Worm (Caenorhabditis elegans) whole organism, mixed stage, embryonic: Measurements from ENCODE around the gene Y66C5A.2.

Experiments used
- M03D4.4 ChIP-seq: sonication (generic microtip); optimal IDR thresholded peaks from 2 replicates; lab custom pipeline; 2017; ENCODE audit warnings: mild to moderate bottlenecking, missing genetic modification characterization, missing compliant biosample characterization
- bed-3 ChIP-seq: fragments of 200-800 bp; sonication (Bioruptor generic); optimal IDR thresholded peaks from 3 replicates; lab custom pipeline; 2018; ENCODE audit warnings: mild to moderate bottlenecking, missing genetic modification characterization, moderate library complexity, missing compliant biosample characterization
- blmp-1 ChIP-seq: fragments of 150-350 bp; optimal IDR thresholded peaks from 2 replicates; lab custom pipeline; 2014; ENCODE audit warnings: missing biosample characterization, missing genetic modification characterization
- ceh-39 ChIP-seq: fragments of 150-350 bp; optimal IDR thresholded peaks from 2 replicates; lab custom pipeline; 2014; ENCODE audit warnings: missing biosample characterization, missing genetic modification characterization
- ceh-43 ChIP-seq: fragments of 200-800 bp; sonication (Bioruptor generic); optimal IDR thresholded peaks from 2 replicates; lab custom pipeline; 2018; ENCODE audit warnings: mild to moderate bottlenecking, missing genetic modification characterization, moderate library complexity, missing compliant biosample characterization
- ceh-83 ChIP-seq: fragments of 200-800 bp; sonication (Bioruptor generic); optimal IDR thresholded peaks from 2 replicates; lab custom pipeline; 2018; ENCODE audit warnings: mild to moderate bottlenecking, missing genetic modification characterization, missing compliant biosample characterization
- ces-1 ChIP-seq: fragments of 150-350 bp; optimal IDR thresholded peaks from 2 replicates; lab custom pipeline; 2014; ENCODE audit warnings: missing biosample characterization, missing genetic modification reagents, missing genetic modification characterization
- cnd-1 ChIP-seq: fragments of 200-800 bp; sonication (Bioruptor generic); optimal IDR thresholded peaks from 2 replicates; lab custom pipeline; 2018; ENCODE audit warnings: mild to moderate bottlenecking, missing genetic modification characterization, missing compliant biosample characterization
- drap-1 ChIP-seq: fragments of 200-800 bp; sonication (Bioruptor generic); optimal IDR thresholded peaks from 3 replicates; lab custom pipeline; 2018; ENCODE audit warnings: mild to moderate bottlenecking, missing genetic modification characterization, missing compliant biosample characterization
- elt-1 ChIP-seq: sonication (generic microtip); optimal IDR thresholded peaks from 2 replicates; lab custom pipeline; 2017; ENCODE audit warnings: missing genetic modification characterization, mild to moderate bottlenecking, missing compliant biosample characterization, antibody characterized with exemption, moderate library complexity, borderline replicate concordance; ENCODE audit not compliant: insufficient read depth
- elt-3 ChIP-seq: fragments of 150-350 bp; optimal IDR thresholded peaks from 2 replicates; lab custom pipeline; 2014; ENCODE audit warnings: missing biosample characterization, missing genetic modification characterization
- flh-1 ChIP-seq: fragments of 200-800 bp; sonication (Bioruptor generic); optimal IDR thresholded peaks from 2 replicates; lab custom pipeline; 2018; ENCODE audit warnings: mild to moderate bottlenecking, missing genetic modification characterization, moderate library complexity, missing compliant biosample characterization
- ham-2 ChIP-seq: fragments of 200-800 bp; sonication (Bioruptor generic); optimal IDR thresholded peaks from 2 replicates; lab custom pipeline; 2018; ENCODE audit warnings: mild to moderate bottlenecking, missing genetic modification characterization, missing compliant biosample characterization
- hlh-1 ChIP-seq: fragments of 150-350 bp; optimal IDR thresholded peaks from 2 replicates; lab custom pipeline; 2014; ENCODE audit warnings: missing biosample characterization, missing genetic modification reagents, missing genetic modification characterization
- lin-13 ChIP-seq: fragments of 150-350 bp; optimal IDR thresholded peaks from 2 replicates; lab custom pipeline; 2014; ENCODE audit warnings: missing biosample characterization, missing genetic modification characterization
- lin-32 ChIP-seq: fragments of 200-800 bp; sonication (Bioruptor generic); optimal IDR thresholded peaks from 2 replicates; lab custom pipeline; 2018; ENCODE audit warnings: mild to moderate bottlenecking, missing genetic modification characterization, missing compliant biosample characterization
- lsy-2 ChIP-seq: fragments of 150-350 bp; optimal IDR thresholded peaks from 2 replicates; lab custom pipeline; 2014; ENCODE audit warnings: missing biosample characterization, missing genetic modification characterization
- mab-5 ChIP-seq: fragments of 150-350 bp; optimal IDR thresholded peaks from 2 replicates; lab custom pipeline; 2014; ENCODE audit warnings: missing biosample characterization, missing genetic modification characterization
- mls-2 ChIP-seq: sonication (generic microtip); optimal IDR thresholded peaks from 2 replicates; lab custom pipeline; 2016; ENCODE audit warnings: mild to moderate bottlenecking, missing genetic modification characterization, moderate library complexity, missing compliant biosample characterization
- nhr-12 ChIP-seq: fragments of 150-350 bp; optimal IDR thresholded peaks from 2 replicates; lab custom pipeline; 2014; ENCODE audit warnings: missing biosample characterization, missing genetic modification characterization
- nhr-237 ChIP-seq: fragments of 150-350 bp; optimal IDR thresholded peaks from 2 replicates; lab custom pipeline; 2014; ENCODE audit warnings: missing biosample characterization, missing genetic modification characterization
- nhr-76 ChIP-seq: sonication (generic microtip); optimal IDR thresholded peaks from 2 replicates; lab custom pipeline; 2017; ENCODE audit warnings: missing biosample characterization, missing genetic modification characterization
- sem-2 ChIP-seq: fragments of 200-800 bp; sonication (Bioruptor generic); optimal IDR thresholded peaks from 2 replicates; lab custom pipeline; 2018; ENCODE audit warnings: mild to moderate bottlenecking, missing genetic modification characterization, missing compliant biosample characterization
- snpc-4 ChIP-seq: fragments of 150-350 bp; optimal IDR thresholded peaks from 2 replicates; lab custom pipeline; 2014; ENCODE audit warnings: missing biosample characterization, missing genetic modification characterization
- sptf-1 ChIP-seq: sonication (generic microtip); optimal IDR thresholded peaks from 2 replicates; lab custom pipeline; 2017; ENCODE audit warnings: mild to moderate bottlenecking, missing genetic modification characterization, moderate library complexity, missing compliant biosample characterization
- tbx-8 ChIP-seq: fragments of 200-800 bp; sonication (Bioruptor generic); optimal IDR thresholded peaks from 2 replicates; lab custom pipeline; 2018; ENCODE audit warnings: mild to moderate bottlenecking, missing genetic modification characterization, moderate library complexity, missing compliant biosample characterization
- unc-120 ChIP-seq: sonication (generic microtip); optimal IDR thresholded peaks from 2 replicates; lab custom pipeline; 2017; ENCODE audit warnings: missing genetic modification characterization, missing compliant biosample characterization; ENCODE audit not compliant: poor library complexity, severe bottlenecking
- unc-39 ChIP-seq: fragments of 150-350 bp; optimal IDR thresholded peaks from 2 replicates; lab custom pipeline; 2014; ENCODE audit warnings: missing biosample characterization, missing genetic modification characterization
- unc-62 ChIP-seq: fragments of 150-350 bp; optimal IDR thresholded peaks from 2 replicates; lab custom pipeline; 2014; ENCODE audit warnings: missing biosample characterization, missing genetic modification reagents, missing genetic modification characterization
- zip-8 ChIP-seq: fragments of 150-350 bp; optimal IDR thresholded peaks from 2 replicates; lab custom pipeline; 2014; ENCODE audit warnings: missing biosample characterization, missing genetic modification characterization

Y66C5A.2 gene

DNA sequence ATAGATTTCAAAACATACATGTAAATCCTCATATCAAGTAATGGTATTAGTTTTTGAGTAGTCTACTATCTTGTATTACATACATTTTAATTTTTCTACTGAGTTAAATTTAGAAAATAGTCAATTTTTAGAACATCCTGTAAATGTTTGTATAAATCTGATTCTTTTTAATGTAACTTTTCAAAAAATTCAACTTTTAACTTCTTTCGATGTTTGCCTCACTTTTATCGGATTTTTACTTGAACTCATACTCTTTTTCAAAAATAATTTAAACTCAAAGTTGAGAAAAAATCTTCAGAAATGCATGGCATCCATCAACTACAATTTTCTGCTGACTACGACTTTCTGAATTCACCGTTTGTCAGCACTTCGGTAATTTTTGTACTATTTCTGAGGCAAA lies 4.0 kb downstream of the Y66C5A.2 start, which contains the start of gene M163.7:
Gene M163.7 (plus strand): TSS at position 301 of the 400 bp plus-strand sequence.
- TF ChIP-seq unc-120 (tag; lab: Kevin White, UChicago) (no peak), sem-2 (GFP tag; lab: Kevin White, UChicago) (no peak), hlh-1 (tag; lab: Kevin White, UChicago) (no peak), elt-1 (no peak), M03D4.4 (no peak), mls-2 (no peak)

DNA sequence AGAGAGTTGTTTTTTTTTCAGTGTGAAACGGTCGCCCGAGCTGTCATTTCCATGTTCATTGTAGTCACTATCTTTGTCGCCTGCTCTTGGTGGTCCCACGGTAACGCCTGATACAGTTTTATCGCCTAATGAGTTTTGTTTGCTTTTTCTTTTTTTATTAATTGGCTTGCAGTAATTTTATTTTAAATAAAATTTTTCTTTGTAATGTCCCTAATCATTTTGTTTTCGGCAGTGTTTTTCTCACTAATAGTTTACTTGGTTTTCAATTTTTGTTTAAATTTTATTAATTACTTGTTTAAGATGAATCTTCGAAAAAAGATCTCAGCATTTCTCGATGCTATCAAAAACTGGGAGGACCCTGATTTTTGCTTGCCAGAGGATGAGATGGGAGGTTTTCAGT lies 5.1 kb downstream of the Y66C5A.2 start, which contains the start of gene M163.22:
Gene M163.22 (plus strand): TSS at position 301 of the 400 bp plus-strand sequence.
- TF ChIP-seq tbx-8 (GFP tag; lab: Kevin White, UChicago) (no peak), sem-2 (GFP tag; lab: Kevin White, UChicago) (no peak), bed-3 (GFP tag; lab: Kevin White, UChicago) (no peak), lsy-2 (tag; lab: Kevin White, UChicago) (no peak), ceh-83 (GFP tag; lab: Kevin White, UChicago) (no peak), nhr-237 (tag; lab: Kevin White, UChicago) (no peak), snpc-4 (no peak), unc-120 (tag; lab: Kevin White, UChicago) (no peak), ceh-43 (GFP tag; lab: Kevin White, UChicago) (no peak), nhr-76 (tag; lab: Kevin White, UChicago) (no peak), nhr-12 (tag; lab: Kevin White, UChicago) (no peak), mab-5 (no peak)
- TF ChIP-seq, all 35 proteins: peak for 0

DNA sequence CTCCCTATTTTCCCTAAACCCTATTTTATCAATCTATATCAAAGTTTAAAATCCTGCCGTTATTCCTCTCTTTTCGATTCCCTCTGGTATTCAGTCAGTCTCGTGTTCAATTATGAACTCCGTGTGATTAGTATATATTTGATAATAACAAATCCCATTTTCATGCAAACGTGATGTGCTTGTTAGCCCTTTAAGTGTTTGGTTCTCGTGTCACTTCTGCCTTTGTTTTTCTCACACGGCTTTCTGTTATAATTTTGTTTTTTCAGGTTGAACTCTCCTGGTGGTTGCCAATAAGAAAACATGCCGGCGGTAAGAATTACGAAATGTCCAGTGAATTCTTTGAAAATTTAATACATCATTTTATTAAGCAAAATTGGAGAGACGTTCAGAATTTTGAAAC lies 6.0 kb downstream of the Y66C5A.2 start, which contains the start of gene M163.21:
Gene M163.21 (plus strand): TSS at position 301 of the 400 bp plus-strand sequence.
- no peak for TF ChIP-seq ham-2 (GFP tag; lab: Kevin White, UChicago)
- TF ChIP-seq sptf-1 (tag; lab: Kevin White, UChicago), result no peak
- TF ChIP-seq cnd-1 (tag; lab: Kevin White, UChicago), result no peak
- no peak for TF ChIP-seq blmp-1 (tag; lab: Kevin White, UChicago)
- TF ChIP-seq M03D4.4, result no peak
- no peak for TF ChIP-seq lin-32 (GFP tag; lab: Kevin White, UChicago)
- no peak for TF ChIP-seq bed-3 (GFP tag; lab: Kevin White, UChicago)
- no peak for TF ChIP-seq elt-1
- TF ChIP-seq ceh-39 (tag; lab: Kevin White, UChicago), result no peak
- TF ChIP-seq unc-39 (tag; lab: Kevin White, UChicago), result no peak
- TF ChIP-seq unc-120 (tag; lab: Kevin White, UChicago), result no peak
- TF ChIP-seq nhr-237 (tag; lab: Kevin White, UChicago), result no peak
- no peak for TF ChIP-seq elt-3 (tag; lab: Kevin White, UChicago)
- no peak for TF ChIP-seq hlh-1 (tag; lab: Kevin White, UChicago)
- no peak for TF ChIP-seq mab-5
- no peak for TF ChIP-seq nhr-12 (tag; lab: Kevin White, UChicago)
- no peak for TF ChIP-seq flh-1 (GFP tag; lab: Kevin White, UChicago)
- no peak for TF ChIP-seq zip-8 (tag; lab: Kevin White, UChicago)

DNA sequence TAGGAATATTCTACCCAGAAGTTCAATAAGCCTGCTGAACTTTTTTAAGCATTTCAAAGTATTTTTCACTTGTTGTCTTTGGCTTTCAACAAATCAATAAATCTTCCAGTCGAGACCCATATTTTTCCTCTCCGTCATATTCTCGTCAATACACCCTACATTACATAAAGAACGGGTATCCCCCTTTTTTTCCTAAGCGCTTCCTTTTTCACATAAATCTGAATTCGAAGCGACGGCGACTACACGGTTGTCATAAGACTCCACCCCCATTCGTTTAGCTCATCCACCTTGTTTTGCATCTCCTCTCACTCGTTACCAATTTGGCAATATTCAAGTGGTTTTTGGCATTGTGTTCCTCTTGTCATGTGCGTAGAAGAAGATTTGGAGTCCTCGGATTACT lies 8.8 kb downstream of the Y66C5A.2 start, which contains the start of gene M163.9:
Gene M163.9 (plus strand): TSS at position 301 of the 400 bp plus-strand sequence.
- TF ChIP-seq drap-1 (GFP tag; lab: Kevin White, UChicago) (no peak), ceh-43 (GFP tag; lab: Kevin White, UChicago) (no peak), elt-1 (no peak), unc-62 (GFP tag; lab: Kevin White, UChicago) (no peak), snpc-4 (no peak)

- TF ChIP-seq ces-1 (GFP tag; lab: Kevin White, UChicago), result no peak
- TF ChIP-seq mls-2, result no peak
- no peak for TF ChIP-seq zip-8 (tag; lab: Kevin White, UChicago)
- no peak for TF ChIP-seq lin-13 (tag; lab: Kevin White, UChicago)
- TF ChIP-seq unc-39 (tag; lab: Kevin White, UChicago), result no peak
- TF ChIP-seq flh-1 (GFP tag; lab: Kevin White, UChicago), result no peak
- TF ChIP-seq sem-2 (GFP tag; lab: Kevin White, UChicago), result no peak
- no peak for TF ChIP-seq lsy-2 (tag; lab: Kevin White, UChicago)
- TF ChIP-seq hlh-1 (tag; lab: Kevin White, UChicago), result no peak
Measured at ce11 chrX:14470687-14471086, 10.2 kb downstream of the Y66C5A.2 start, which contains the start of gene M163.10. TSS of gene M163.10 (plus strand) at chrX:14470987.
